Worm (Caenorhabditis elegans): ENCODE data around the gene dop-6.

ce11 chrX:4366231-4366630 is 45.6 kb downstream of the dop-6 start, which contains the start of gene R160.3:
- TF ChIP-seq unc-39 (tag; optimal IDR thresholded peaks at IDR 0.05) (no peak), drap-1 (GFP tag; optimal IDR thresholded peaks at IDR 0.05) (no peak), flh-1 (GFP tag; optimal IDR thresholded peaks at IDR 0.05) (no peak), nhr-28 (tag; optimal IDR thresholded peaks at IDR 0.05) (no peak)
